Fruit fly (Drosophila melanogaster) whole organism, embryonic: ENCODE measurements around the gene Rad9.

Source experiments
- BtbVII ChIP-seq: fragments of 200-800 bp; sonication (Bioruptor generic); optimal IDR thresholded peaks from 3 replicates; lab custom pipeline; 2017; ENCODE audit warnings: missing biosample characterization, mild to moderate bottlenecking, missing genetic modification characterization
- CG10321 ChIP-seq: fragments of 200-800 bp; sonication (Bioruptor generic); IDR thresholded peaks from 2 replicates; pipeline ENCODE4 v1.3.6; 2022; ENCODE audit warnings: missing biosample characterization, missing genetic modification characterization
- CG12299 ChIP-seq: fragments of 200-800 bp; sonication (Bioruptor generic); optimal IDR thresholded peaks from 2 replicates; lab custom pipeline; 2018; ENCODE audit warnings: missing biosample characterization, mild to moderate bottlenecking, missing genetic modification characterization
- CG13296 ChIP-seq: fragments of 200-800 bp; sonication (Bioruptor generic); optimal IDR thresholded peaks from 3 replicates; lab custom pipeline; 2018; ENCODE audit warnings: missing biosample characterization, mild to moderate bottlenecking, missing genetic modification characterization
- CG13894 ChIP-seq: fragments of 200-800 bp; sonication (Bioruptor generic); optimal IDR thresholded peaks from 3 replicates; lab custom pipeline; 2018; ENCODE audit warnings: missing biosample characterization, mild to moderate bottlenecking, missing genetic modification characterization, moderate library complexity
- CG14667 ChIP-seq: fragments of 200-800 bp; sonication (Bioruptor generic); IDR thresholded peaks from 2 replicates; pipeline ENCODE4 v1.3.6; 2022; ENCODE audit warnings: missing biosample characterization, missing genetic modification characterization
- CG14710 ChIP-seq: fragments of 200-800 bp; sonication (Bioruptor generic); optimal IDR thresholded peaks from 3 replicates; lab custom pipeline; 2019; ENCODE audit warnings: missing biosample characterization, mild to moderate bottlenecking, missing genetic modification characterization, moderate library complexity
- CG15269 ChIP-seq: fragments of 200-800 bp; sonication (Bioruptor generic); optimal IDR thresholded peaks from 2 replicates; lab custom pipeline; 2018; ENCODE audit warnings: missing biosample characterization, mild to moderate bottlenecking, missing genetic modification characterization, moderate library complexity
- CG15514 ChIP-seq: fragments of 200-800 bp; sonication (Bioruptor generic); optimal IDR thresholded peaks from 3 replicates; lab custom pipeline; 2017; ENCODE audit warnings: missing biosample characterization, missing genetic modification characterization, mild to moderate bottlenecking, moderate library complexity, missing genetic modification reagents
- CG16815 ChIP-seq: fragments of 200-800 bp; sonication (Bioruptor generic); optimal IDR thresholded peaks from 3 replicates; lab custom pipeline; 2017; ENCODE audit warnings: missing biosample characterization, mild to moderate bottlenecking, missing genetic modification characterization
- CG17385 ChIP-seq: fragments of 200-800 bp; sonication (Bioruptor generic); optimal IDR thresholded peaks from 3 replicates; lab custom pipeline; 2018; ENCODE audit warnings: missing biosample characterization, mild to moderate bottlenecking, missing genetic modification characterization
- CG17912 ChIP-seq: fragments of 200-800 bp; sonication (Bioruptor generic); optimal IDR thresholded peaks from 2 replicates; lab custom pipeline; 2018; ENCODE audit warnings: missing biosample characterization, mild to moderate bottlenecking, missing genetic modification characterization
- CG1792 ChIP-seq: fragments of 200-800 bp; sonication (Bioruptor generic); optimal IDR thresholded peaks from 2 replicates; lab custom pipeline; 2016; ENCODE audit warnings: missing biosample characterization, missing genetic modification characterization
- CG18599 ChIP-seq: fragments of 200-800 bp; sonication (Bioruptor generic); optimal IDR thresholded peaks from 3 replicates; lab custom pipeline; 2017; ENCODE audit warnings: missing biosample characterization, missing genetic modification characterization, mild to moderate bottlenecking, moderate library complexity, missing genetic modification reagents
- CG2129 ChIP-seq: fragments of 200-800 bp; sonication (Bioruptor generic); IDR thresholded peaks from 2 replicates; pipeline ENCODE4 v1.3.6; 2022; ENCODE audit warnings: missing biosample characterization, missing genetic modification characterization; ENCODE audit not compliant: partially characterized antibody
- CG2678 ChIP-seq: fragments of 200-800 bp; sonication (Bioruptor generic); optimal IDR thresholded peaks from 3 replicates; lab custom pipeline; 2019; ENCODE audit warnings: missing biosample characterization, mild to moderate bottlenecking, missing genetic modification characterization, moderate library complexity
- CG3281 ChIP-seq: fragments of 200-800 bp; sonication (Bioruptor generic); optimal IDR thresholded peaks from 3 replicates; lab custom pipeline; 2017; ENCODE audit warnings: missing biosample characterization, mild to moderate bottlenecking, missing genetic modification characterization
- CG34376 ChIP-seq: fragments of 200-800 bp; sonication (Bioruptor generic); optimal IDR thresholded peaks from 2 replicates; lab custom pipeline; 2018; ENCODE audit warnings: missing biosample characterization, mild to moderate bottlenecking, missing genetic modification characterization
- CG8359 ChIP-seq: fragments of 200-800 bp; sonication (Bioruptor generic); optimal IDR thresholded peaks from 2 replicates; lab custom pipeline; 2017; ENCODE audit warnings: missing biosample characterization, mild to moderate bottlenecking, missing genetic modification characterization, borderline replicate concordance
- Dip3 ChIP-seq: fragments of 200-800 bp; sonication (Bioruptor generic); optimal IDR thresholded peaks from 3 replicates; lab custom pipeline; 2016; ENCODE audit warnings: missing biosample characterization, missing genetic modification characterization
- HLHmδ ChIP-seq: fragments of 200-800 bp; sonication (Bioruptor generic); optimal IDR thresholded peaks from 2 replicates; lab custom pipeline; 2018; ENCODE audit warnings: missing biosample characterization, mild to moderate bottlenecking, missing genetic modification characterization, moderate library complexity
- Hr78 ChIP-seq, 2 experiments: fragments of 200-800 bp in 1 of 2; fragments of >200 bp in 1 of 2; sonication (Bioruptor generic) in 1 of 2; optimal IDR thresholded peaks; 2 replicates each; lab custom pipeline; 2017 to 2019; ENCODE audit warnings: missing biosample characterization in 2 of 2, missing genetic modification characterization in 2 of 2, mild to moderate bottlenecking in 1 of 2, moderate library complexity in 1 of 2
- MBD-R2 ChIP-seq: fragments of 200-800 bp; sonication (Bioruptor generic); IDR thresholded peaks from 2 replicates; pipeline ENCODE4 v1.3.6; 2022; ENCODE audit warnings: missing biosample characterization, missing genetic modification characterization
- MESR4 ChIP-seq: fragments of 200-800 bp; sonication (Bioruptor generic); optimal IDR thresholded peaks from 2 replicates; lab custom pipeline; 2018; ENCODE audit warnings: missing biosample characterization, mild to moderate bottlenecking, missing genetic modification characterization, moderate library complexity
- Mrtf ChIP-seq: fragments of 200-800 bp; sonication (Bioruptor generic); IDR thresholded peaks from 3 replicates; pipeline ENCODE4 v1.3.6; 2022; ENCODE audit warnings: missing biosample characterization, missing genetic modification characterization
- NC2β ChIP-seq: fragments of 200-800 bp; sonication (Bioruptor generic); optimal IDR thresholded peaks from 2 replicates; lab custom pipeline; 2016; ENCODE audit warnings: missing biosample characterization, missing genetic modification characterization
- Pdp1 ChIP-seq, 2 experiments: fragments of 200-800 bp; sonication (Bioruptor generic); optimal IDR thresholded peaks; 3 replicates each; lab custom pipeline; 2016; ENCODE audit warnings: missing biosample characterization in 2 of 2, missing genetic modification characterization in 2 of 2, mild to moderate bottlenecking in 1 of 2, moderate library complexity in 1 of 2
- Rx ChIP-seq: fragments of 200-800 bp; sonication (Bioruptor generic); IDR thresholded peaks from 2 replicates; pipeline ENCODE4 v1.3.6; 2022; ENCODE audit warnings: missing biosample characterization, missing genetic modification characterization
- Xrp1 ChIP-seq: fragments of 200-800 bp; sonication (Bioruptor generic); IDR thresholded peaks from 2 replicates; pipeline ENCODE4 v1.3.6; 2022; ENCODE audit warnings: missing biosample characterization, missing genetic modification characterization
- abd-A ChIP-seq: fragments of 200-800 bp; sonication (Bioruptor generic); optimal IDR thresholded peaks from 3 replicates; lab custom pipeline; 2019; ENCODE audit warnings: missing biosample characterization, mild to moderate bottlenecking, missing genetic modification characterization, moderate library complexity
- bbx ChIP-seq: fragments of 200-800 bp; sonication (Bioruptor generic); IDR thresholded peaks from 2 replicates; pipeline ENCODE4 v1.3.6; 2022; ENCODE audit warnings: missing biosample characterization, missing genetic modification characterization; ENCODE audit not compliant: partially characterized antibody
- cas ChIP-seq: fragments of 200-800 bp; sonication (Bioruptor generic); IDR thresholded peaks from 2 replicates; pipeline ENCODE4 v1.3.6; 2022; ENCODE audit warnings: missing biosample characterization, missing genetic modification characterization
- caup ChIP-seq: fragments of 200-800 bp; sonication (Bioruptor generic); optimal IDR thresholded peaks from 3 replicates; lab custom pipeline; 2017; ENCODE audit warnings: missing biosample characterization, mild to moderate bottlenecking, missing genetic modification characterization, moderate library complexity; ENCODE audit not compliant: severe bottlenecking
- crc ChIP-seq: fragments of 200-800 bp; sonication (Bioruptor generic); optimal IDR thresholded peaks from 2 replicates; lab custom pipeline; 2016; ENCODE audit warnings: missing biosample characterization, missing genetic modification characterization
- en ChIP-seq: fragments of 200-800 bp; sonication (Bioruptor generic); optimal IDR thresholded peaks from 2 replicates; lab custom pipeline; 2016; ENCODE audit warnings: missing biosample characterization, missing genetic modification characterization
- ftz-f1 ChIP-seq: fragments of 200-800 bp; sonication (Bioruptor generic); optimal IDR thresholded peaks from 2 replicates; lab custom pipeline; 2016; ENCODE audit warnings: missing biosample characterization, missing genetic modification characterization
- gro ChIP-seq: fragments of 200-800 bp; sonication (Bioruptor generic); optimal IDR thresholded peaks from 2 replicates; lab custom pipeline; 2016; ENCODE audit warnings: missing biosample characterization, missing genetic modification characterization
- hbn ChIP-seq: fragments of 200-800 bp; sonication (Bioruptor generic); IDR thresholded peaks from 2 replicates; pipeline ENCODE4 v1.3.6; 2022; ENCODE audit warnings: missing biosample characterization, missing genetic modification characterization; ENCODE audit not compliant: partially characterized antibody
- insv ChIP-seq, 2 experiments: fragments of 200-800 bp; sonication (Bioruptor generic); optimal IDR thresholded peaks; 3 replicates each; lab custom pipeline; 2016 to 2018; ENCODE audit warnings: missing biosample characterization in 2 of 2, missing genetic modification characterization in 2 of 2
- lbe ChIP-seq: fragments of 200-800 bp; sonication (Bioruptor generic); optimal IDR thresholded peaks from 2 replicates; lab custom pipeline; 2016; ENCODE audit warnings: missing biosample characterization, mild to moderate bottlenecking, missing genetic modification characterization
- mld ChIP-seq: fragments of 200-800 bp; sonication (Bioruptor generic); IDR thresholded peaks from 3 replicates; pipeline ENCODE4 v1.3.6; 2022; ENCODE audit warnings: missing biosample characterization, missing genetic modification characterization; ENCODE audit not compliant: partially characterized antibody
- nau ChIP-seq: fragments of 200-800 bp; sonication (Bioruptor generic); optimal IDR thresholded peaks from 3 replicates; lab custom pipeline; 2017; ENCODE audit warnings: missing biosample characterization, mild to moderate bottlenecking, missing genetic modification characterization, missing genetic modification reagents
- sob ChIP-seq: fragments of 200-800 bp; sonication (Bioruptor generic); IDR thresholded peaks from 2 replicates; pipeline ENCODE4 v1.3.6; 2022; ENCODE audit warnings: missing biosample characterization, missing genetic modification characterization
- ssp ChIP-seq: fragments of 200-800 bp; sonication (Bioruptor generic); IDR thresholded peaks from 2 replicates; pipeline ENCODE4 v1.3.6; 2022; ENCODE audit warnings: missing biosample characterization, missing genetic modification characterization
- tap ChIP-seq: fragments of 200-800 bp; optimal IDR thresholded peaks from 3 replicates; lab custom pipeline; 2019; ENCODE audit warnings: missing biosample characterization, mild to moderate bottlenecking, missing genetic modification characterization, moderate library complexity
- tgo ChIP-seq: fragments of 200-800 bp; sonication (Bioruptor generic); IDR thresholded peaks from 3 replicates; pipeline ENCODE4 v1.3.6; 2022; ENCODE audit warnings: missing biosample characterization, missing genetic modification characterization
- unpg ChIP-seq: fragments of 200-800 bp; sonication (Bioruptor generic); optimal IDR thresholded peaks from 3 replicates; lab custom pipeline; 2018; ENCODE audit warnings: missing biosample characterization, mild to moderate bottlenecking, missing genetic modification characterization, moderate library complexity
- wor ChIP-seq: fragments of 200-800 bp; sonication (Bioruptor generic); IDR thresholded peaks from 2 replicates; pipeline ENCODE4 v1.3.6; 2022; ENCODE audit warnings: missing biosample characterization, missing genetic modification characterization
- zfh1 ChIP-seq: fragments of 200-800 bp; sonication (Bioruptor generic); IDR thresholded peaks from 3 replicates; pipeline ENCODE4 v1.3.6; 2022; ENCODE audit warnings: missing biosample characterization, missing genetic modification characterization
- zfh2 ChIP-seq: fragments of 200-800 bp; sonication (Bioruptor generic); optimal IDR thresholded peaks from 2 replicates; lab custom pipeline; 2016; ENCODE audit warnings: missing biosample characterization, missing genetic modification characterization

Gene Rad9

dm6 chr3L:18833234-18833633 lies 39.1 kb downstream of the Rad9 start (continued):
- TF ChIP-seq Pdp1 (GFP tag; optimal IDR thresholded peaks at IDR 0.05; lab: Kevin White, UChicago) (no peak), insv (GFP tag; optimal IDR thresholded peaks at IDR 0.05; lab: Kevin White, UChicago) (no peak), zfh2 (no peak), CG2129 (GFP tag; lab: Robert Waterston, UW) (no peak), en (GFP tag; lab: Kevin White, UChicago) (no peak), CG8359 (GFP tag; lab: Kevin White, UChicago) (no peak), Dip3 (GFP tag; lab: Kevin White, UChicago) (no peak), CG12299 (tag; lab: Kevin White, UChicago) (no peak), abd-A (no peak), CG3281 (GFP tag; lab: Kevin White, UChicago) (no peak), mld (GFP tag; lab: Robert Waterston, UW) (no peak), ftz-f1 (no peak), CG17385 (peak; percentile 3), cas (GFP tag; lab: Robert Waterston, UW) (no peak), Xrp1 (GFP tag; lab: Robert Waterston, UW) (0 out of 2 replicates have a peak, but pooled peaks have one; percentile 10), tgo (GFP tag; lab: Robert Waterston, UW) (no peak), CG17912 (GFP tag; lab: Kevin White, UChicago) (no peak), bbx (GFP tag; lab: Robert Waterston, UW) (no peak), CG18599 (GFP tag; lab: Kevin White, UChicago) (peak; percentile 29), gro (GFP tag; lab: Kevin White, UChicago) (no peak), CG34376 (GFP tag; lab: Kevin White, UChicago) (no peak), CG13894 (tag; lab: Kevin White, UChicago) (no peak), unpg (peak; percentile 9), CG2678 (tag; lab: Kevin White, UChicago) (peak; percentile 18), hbn (GFP tag; lab: Robert Waterston, UW) (no peak), NC2β (GFP tag; lab: Kevin White, UChicago) (no peak), BtbVII (peak; percentile 41), CG13296 (GFP tag; lab: Kevin White, UChicago) (peak; percentile 15), Mrtf (GFP tag; lab: Robert Waterston, UW) (no peak), zfh1 (GFP tag; lab: Robert Waterston, UW) (no peak), tap (no peak), CG15514 (peak; percentile 38), sob (GFP tag; lab: Robert Waterston, UW) (0 out of 2 replicates have a peak, but pooled peaks have one; percentile 16), MESR4 (GFP tag; lab: Kevin White, UChicago) (no peak), HLHmδ (GFP tag; lab: Kevin White, UChicago) (no peak), ssp (no peak), CG14710 (tag; lab: Kevin White, UChicago) (no peak), crc (GFP tag; lab: Kevin White, UChicago) (no peak), caup (GFP tag; lab: Kevin White, UChicago) (peak; percentile 33), wor (GFP tag; lab: Robert Waterston, UW) (no peak), CG14667 (GFP tag; lab: Robert Waterston, UW) (no peak), CG15269 (tag; lab: Kevin White, UChicago) (peak; percentile 52), CG16815 (GFP tag; lab: Kevin White, UChicago) (no peak), nau (GFP tag; lab: Kevin White, UChicago) (no peak), Hr78 (GFP tag; optimal IDR thresholded peaks at IDR 0.05; lab: Kevin White, UChicago) (no peak), Rx (GFP tag; lab: Robert Waterston, UW) (no peak), CG10321 (GFP tag; lab: Robert Waterston, UW) (no peak), MBD-R2 (no peak), lbe (GFP tag; lab: Kevin White, UChicago) (peak; percentile 12), CG1792 (no peak)
